Worm (Caenorhabditis elegans) whole organism, L2 larva: ENCODE data around the gene tag-321.

ENCODE experiments used
- C34F6.9 ChIP-seq: fragments of 150-350 bp; optimal IDR thresholded peaks from 2 replicates; lab custom pipeline; 2014; ENCODE audit warnings: missing biosample characterization, missing genetic modification characterization
- F13H6.1 ChIP-seq: sonication (generic microtip); optimal IDR thresholded peaks from 2 replicates; lab custom pipeline; 2016; ENCODE audit warnings: missing genetic modification characterization, missing compliant biosample characterization
- R02D3.7 ChIP-seq: fragments of 150-350 bp; optimal IDR thresholded peaks from 2 replicates; lab custom pipeline; 2014; ENCODE audit warnings: missing biosample characterization, missing genetic modification characterization
- Y55F3AM.14 ChIP-seq: fragments of 200-800 bp; sonication (Bioruptor generic); optimal IDR thresholded peaks from 2 replicates; lab custom pipeline; 2018; ENCODE audit warnings: mild to moderate bottlenecking, missing genetic modification characterization, missing compliant biosample characterization
- ZK546.5 ChIP-seq: sonication (generic microtip); optimal IDR thresholded peaks from 2 replicates; lab custom pipeline; 2017; ENCODE audit warnings: missing biosample characterization, missing genetic modification characterization
- alr-1 ChIP-seq: fragments of 150-350 bp; optimal IDR thresholded peaks from 2 replicates; lab custom pipeline; 2014; ENCODE audit warnings: missing biosample characterization, missing genetic modification characterization
- aly-2 ChIP-seq: fragments of 150-350 bp; optimal IDR thresholded peaks from 2 replicates; lab custom pipeline; 2014; ENCODE audit warnings: missing biosample characterization, missing genetic modification characterization
- ama-1 ChIP-seq: fragments of 150-350 bp; optimal IDR thresholded peaks from 2 replicates; lab custom pipeline; 2018; ENCODE audit warnings: inconsistent platforms
- ceh-16 ChIP-seq: fragments of 150-350 bp; optimal IDR thresholded peaks from 2 replicates; lab custom pipeline; 2014; ENCODE audit warnings: missing biosample characterization, missing genetic modification characterization
- crh-2 ChIP-seq: sonication (generic microtip); optimal IDR thresholded peaks from 2 replicates; lab custom pipeline; 2017; ENCODE audit warnings: missing biosample characterization, missing genetic modification characterization
- egl-27 ChIP-seq: sonication (generic microtip); optimal IDR thresholded peaks from 3 replicates; lab custom pipeline; 2017; ENCODE audit warnings: missing biosample characterization, missing genetic modification reagents, missing genetic modification characterization
- elt-1 ChIP-seq: fragments of 150-350 bp; optimal IDR thresholded peaks from 2 replicates; lab custom pipeline; 2014; ENCODE audit warnings: missing biosample characterization, missing genetic modification characterization
- elt-3 ChIP-seq: sonication (generic microtip); optimal IDR thresholded peaks from 2 replicates; lab custom pipeline; 2017; ENCODE audit warnings: missing biosample characterization, missing genetic modification characterization
- fos-1 ChIP-seq: fragments of 150-350 bp; optimal IDR thresholded peaks from 2 replicates; lab custom pipeline; 2014; ENCODE audit warnings: missing biosample characterization, missing genetic modification characterization
- lin-11 ChIP-seq: fragments of 150-350 bp; sonication (generic microtip); optimal IDR thresholded peaks from 2 replicates; lab custom pipeline; 2014; ENCODE audit warnings: missing biosample characterization, missing genetic modification characterization, inconsistent platforms, mixed read lengths
- lin-39 ChIP-seq: fragments of 150-350 bp; optimal IDR thresholded peaks from 2 replicates; lab custom pipeline; 2014; ENCODE audit warnings: missing biosample characterization, missing genetic modification reagents, missing genetic modification characterization
- lsy-2 ChIP-seq, 2 experiments: fragments of 150-350 bp in 1 of 2; sonication (generic microtip) in 1 of 2; optimal IDR thresholded peaks; 2 replicates each; lab custom pipeline; 2014 to 2017; ENCODE audit warnings: missing biosample characterization in 2 of 2, missing genetic modification characterization in 2 of 2
- mab-5 ChIP-seq: fragments of 150-350 bp; optimal IDR thresholded peaks from 2 replicates; lab custom pipeline; 2014; ENCODE audit warnings: missing biosample characterization, missing genetic modification characterization
- mbf-1 ChIP-seq: sonication (generic microtip); optimal IDR thresholded peaks from 2 replicates; lab custom pipeline; 2017; ENCODE audit warnings: missing biosample characterization, missing genetic modification characterization
- nhr-10 ChIP-seq: sonication (generic microtip); optimal IDR thresholded peaks from 2 replicates; lab custom pipeline; 2017; ENCODE audit warnings: missing biosample characterization, missing genetic modification characterization
- nhr-11 ChIP-seq: fragments of 150-350 bp; optimal IDR thresholded peaks from 2 replicates; lab custom pipeline; 2014; ENCODE audit warnings: missing biosample characterization, missing genetic modification characterization
- nhr-129 ChIP-seq: fragments of 150-350 bp; optimal IDR thresholded peaks from 2 replicates; lab custom pipeline; 2014; ENCODE audit warnings: missing biosample characterization, missing genetic modification characterization
- nhr-237 ChIP-seq: fragments of 150-350 bp; optimal IDR thresholded peaks from 2 replicates; lab custom pipeline; 2014; ENCODE audit warnings: missing biosample characterization, missing genetic modification characterization
- nhr-25 ChIP-seq: fragments of 150-350 bp; sonication (generic microtip); optimal IDR thresholded peaks from 3 replicates; lab custom pipeline; 2014; ENCODE audit warnings: missing biosample characterization, missing genetic modification characterization
- nhr-6 ChIP-seq: fragments of 150-350 bp; optimal IDR thresholded peaks from 2 replicates; lab custom pipeline; 2014; ENCODE audit warnings: missing biosample characterization, missing genetic modification characterization
- nhr-77 ChIP-seq: fragments of 150-350 bp; optimal IDR thresholded peaks from 2 replicates; lab custom pipeline; 2014; ENCODE audit warnings: missing biosample characterization, missing genetic modification characterization
- peb-1 ChIP-seq: fragments of 150-350 bp; optimal IDR thresholded peaks from 2 replicates; lab custom pipeline; 2014; ENCODE audit warnings: missing biosample characterization, missing genetic modification characterization
- sem-4 ChIP-seq: fragments of 150-350 bp; optimal IDR thresholded peaks from 2 replicates; lab custom pipeline; 2014; ENCODE audit warnings: missing biosample characterization, missing genetic modification reagents, missing genetic modification characterization
- skn-1 ChIP-seq: sonication (generic microtip); optimal IDR thresholded peaks from 2 replicates; lab custom pipeline; 2017; ENCODE audit warnings: missing biosample characterization, missing genetic modification characterization
- sma-3 ChIP-seq: sonication (generic microtip); optimal IDR thresholded peaks from 2 replicates; lab custom pipeline; 2016; ENCODE audit warnings: missing genetic modification reagents, missing genetic modification characterization, missing compliant biosample characterization
- sma-9 ChIP-seq, 2 experiments: fragments of 150-350 bp in 1 of 2; sonication (generic microtip) in 1 of 2; optimal IDR thresholded peaks; 2 replicates each; lab custom pipeline; 2014 to 2016; ENCODE audit warnings: missing genetic modification characterization in 2 of 2, mild to moderate bottlenecking in 1 of 2, missing biosample characterization in 1 of 2, missing compliant biosample characterization in 1 of 2, missing genetic modification reagents in 1 of 2, moderate library complexity in 1 of 2
- snpc-4 ChIP-seq: fragments of 150-350 bp; optimal IDR thresholded peaks from 2 replicates; lab custom pipeline; 2014; ENCODE audit warnings: missing biosample characterization, missing genetic modification characterization
- unc-55 ChIP-seq: fragments of 150-350 bp; sonication (generic microtip); optimal IDR thresholded peaks from 3 replicates; lab custom pipeline; 2014; ENCODE audit warnings: missing biosample characterization, missing genetic modification reagents, missing genetic modification characterization
- unc-62 ChIP-seq: fragments of 150-350 bp; optimal IDR thresholded peaks from 2 replicates; lab custom pipeline; 2014; ENCODE audit warnings: missing biosample characterization, missing genetic modification reagents, missing genetic modification characterization
- zag-1 ChIP-seq: fragments of 150-350 bp; optimal IDR thresholded peaks from 2 replicates; lab custom pipeline; 2014; ENCODE audit warnings: missing biosample characterization, missing genetic modification characterization
- ztf-1 ChIP-seq: fragments of 200-800 bp; sonication (Bioruptor generic); conservative IDR thresholded peaks from 2 replicates; pipeline ENCODE4 v1.3.6; 2022; ENCODE audit warnings: missing genetic modification characterization, missing compliant biosample characterization
- ztf-4 ChIP-seq: fragments of 150-350 bp; optimal IDR thresholded peaks from 2 replicates; lab custom pipeline; 2014; ENCODE audit warnings: missing biosample characterization, missing genetic modification characterization

The tag-321 gene

DNA sequence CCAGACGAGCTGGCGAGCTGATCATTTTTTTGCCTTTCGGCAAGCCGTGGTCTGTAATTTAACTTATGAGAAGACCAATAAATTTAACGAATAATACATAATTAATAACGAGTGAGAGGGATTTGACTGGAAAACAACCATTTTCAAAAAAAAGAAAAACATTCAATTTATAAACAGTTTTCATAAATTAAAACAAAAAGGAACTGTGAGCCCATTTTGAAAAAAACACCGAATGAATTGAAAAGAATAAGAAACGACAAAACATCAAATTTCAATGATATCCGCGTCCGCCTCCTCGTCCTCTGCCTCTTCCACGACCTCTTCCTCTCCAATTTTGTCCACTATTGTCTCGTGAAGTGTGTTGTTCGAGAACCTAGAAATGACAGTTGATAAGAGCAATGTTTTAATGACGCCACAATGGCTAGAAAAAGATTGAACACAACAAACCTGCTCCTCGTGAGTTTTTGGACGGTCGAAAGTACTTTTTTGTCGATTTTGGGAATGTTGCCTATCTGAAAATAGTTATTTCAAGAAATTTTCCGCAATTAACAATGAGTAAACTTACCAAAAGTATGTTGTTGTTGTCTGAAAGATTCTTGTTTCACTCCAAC, at the start of gene tag-321:
tag-321 (minus strand) TSS at position 51 of the 611 bp plus-strand sequence.
- TF ChIP-seq sma-9 (GFP tag; optimal IDR thresholded peaks at IDR 0.05; lab: Kevin White, UChicago) (peak; percentile 18), sma-9 (tag; optimal IDR thresholded peaks at IDR 0.05; lab: Kevin White, UChicago) (no peak), fos-1 (tag; lab: Kevin White, UChicago) (peak; percentile 26), nhr-77 (no peak)

DNA sequence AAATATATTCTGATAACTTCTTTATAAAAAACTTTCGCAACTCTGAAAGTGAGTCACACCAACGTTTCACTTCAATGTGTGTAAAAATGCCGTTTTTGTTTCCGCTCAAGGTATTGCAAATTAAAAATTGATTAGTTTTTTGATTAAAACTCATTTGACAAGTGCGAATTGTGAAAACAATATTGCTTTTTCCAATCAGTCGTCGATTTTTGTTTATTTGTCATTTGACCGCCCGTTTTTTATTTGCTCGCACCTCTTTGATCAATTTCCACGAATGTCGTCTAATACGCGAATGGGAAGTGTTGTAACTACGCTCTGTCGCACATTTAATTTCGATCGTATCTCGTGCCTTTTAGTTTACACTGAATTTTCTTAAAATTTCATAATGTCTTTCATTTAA, 46.5 kb upstream of the tag-321 start, which contains the start of gene mvb-12:
mvb-12 (plus strand) TSS at position 375 of the 400 bp plus-strand sequence.
- no peak for TF ChIP-seq mab-5 (tag; lab: Kevin White, UChicago)
- peak; percentile 43 for TF ChIP-seq C34F6.9 (tag; lab: Kevin White, UChicago)
- TF ChIP-seq unc-55 (GFP tag; lab: Kevin White, UChicago): peak; percentile 40
- no peak for TF ChIP-seq egl-27 (tag; lab: Kevin White, UChicago)
- no peak for TF ChIP-seq nhr-11 (tag; lab: Kevin White, UChicago)
- TF ChIP-seq ztf-1 (GFP tag; lab: Robert Waterston, UW): no peak
- peak; percentile 37 for TF ChIP-seq fos-1 (tag; lab: Kevin White, UChicago)
- peak; percentile 43 for TF ChIP-seq nhr-129 (tag; lab: Kevin White, UChicago)
- TF ChIP-seq lsy-2 (tag; optimal IDR thresholded peaks at IDR 0.05; lab: Kevin White, UChicago): peak in 1 of 2 experiments; percentile 54
- peak; percentile 21 for TF ChIP-seq crh-2 (tag; lab: Kevin White, UChicago)

DNA sequence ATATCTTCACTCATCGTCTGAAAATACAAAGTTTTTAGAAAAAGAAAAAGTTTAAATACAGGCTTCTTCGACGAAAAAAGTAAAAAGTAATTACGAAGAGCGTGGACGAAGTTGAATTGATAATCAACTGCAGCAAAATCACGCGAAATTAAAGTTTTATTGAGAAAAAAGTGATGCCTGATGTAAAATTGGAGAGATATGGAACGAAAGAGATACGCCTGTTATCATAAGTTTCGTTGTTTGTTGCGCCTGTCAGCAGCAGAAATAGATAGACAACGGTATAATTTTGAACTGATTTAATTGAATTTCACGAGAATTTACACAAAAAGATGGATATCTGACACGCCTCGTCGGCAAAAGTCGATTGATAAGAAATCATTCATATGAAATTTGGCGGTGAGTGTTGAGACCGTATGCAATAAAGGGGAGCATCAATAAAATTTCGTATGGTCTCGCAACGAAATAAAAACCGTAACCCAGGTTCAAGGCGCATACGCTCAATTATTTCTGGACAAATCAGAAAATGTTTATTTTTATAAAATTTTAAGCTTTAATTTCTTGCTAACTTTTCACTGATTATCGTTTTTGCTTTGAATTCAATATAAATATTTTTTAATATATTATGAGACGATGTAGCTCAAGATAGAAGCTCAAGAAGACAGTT, 45.8 kb upstream of the tag-321 start, which contains the start of gene C06A6.4:
C06A6.4 (minus strand) TSS at position 24 of the 664 bp plus-strand sequence.
- TF ChIP-seq fos-1 (tag; lab: Kevin White, UChicago): peak; percentile 14
- TF ChIP-seq skn-1 (tag; lab: Kevin White, UChicago): no peak
- no peak for TF ChIP-seq unc-62 (GFP tag; lab: Kevin White, UChicago)

DNA sequence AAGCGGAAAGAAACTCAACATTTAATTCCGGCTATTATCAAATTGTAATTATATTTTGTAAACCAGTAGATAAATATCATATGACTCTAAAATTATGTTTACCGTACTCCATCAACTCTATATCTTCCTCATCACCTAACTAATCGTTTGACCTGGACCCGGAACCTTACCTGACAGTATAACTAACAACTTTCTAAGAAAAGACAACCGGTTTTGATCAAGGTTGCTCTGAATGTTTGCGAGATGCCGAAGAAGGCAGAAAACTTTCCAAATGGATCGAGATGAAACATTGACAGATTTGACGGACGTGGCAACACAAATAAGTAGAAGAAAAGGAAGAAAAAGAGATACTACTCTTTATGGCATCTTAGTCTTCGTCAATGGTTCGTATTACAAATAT, 41.0 kb upstream of the tag-321 start:
- TF ChIP-seq alr-1 (tag; lab: Kevin White, UChicago) (no peak), nhr-6 (tag; lab: Kevin White, UChicago) (no peak), nhr-25 (peak; percentile 54), egl-27 (tag; lab: Kevin White, UChicago) (peak; percentile 7)

DNA sequence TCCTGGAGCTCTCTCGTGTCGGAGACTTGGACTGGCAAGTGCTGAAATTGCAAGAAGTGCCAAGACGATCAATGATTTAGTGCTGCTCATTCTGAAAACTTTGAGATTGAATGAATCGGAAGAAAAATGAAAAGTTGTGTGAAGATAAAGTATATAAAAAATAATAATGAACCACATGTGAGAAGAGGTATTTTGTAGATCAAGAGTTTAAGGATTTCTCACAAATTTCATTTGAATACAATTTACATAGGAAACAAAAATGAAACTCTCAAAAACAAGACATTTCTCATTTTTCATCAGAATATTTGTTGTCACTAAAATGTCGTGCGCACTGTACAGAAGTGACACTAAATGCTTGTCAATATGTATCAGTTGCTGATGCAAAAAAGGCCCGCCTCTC, 38.9 kb upstream of the tag-321 start, which contains the start of gene T14A8.2:
T14A8.2 (minus strand) TSS at position 101 of the 400 bp plus-strand sequence.
- TF ChIP-seq R02D3.7 (tag; lab: Kevin White, UChicago) (no peak), snpc-4 (tag; lab: Kevin White, UChicago) (no peak), mab-5 (tag; lab: Kevin White, UChicago) (no peak), nhr-237 (tag; lab: Kevin White, UChicago) (no peak), lsy-2 (tag; optimal IDR thresholded peaks at IDR 0.05; lab: Kevin White, UChicago) (no peak), peb-1 (tag; lab: Kevin White, UChicago) (no peak), alr-1 (tag; lab: Kevin White, UChicago) (no peak), nhr-10 (tag; lab: Kevin White, UChicago) (no peak)

- TF ChIP-seq elt-1 (tag; lab: Kevin White, UChicago): no peak
- no peak for TF ChIP-seq Y55F3AM.14 (GFP tag; lab: Kevin White, UChicago)
- no peak for TF ChIP-seq lin-39
- no peak for TF ChIP-seq nhr-11 (tag; lab: Kevin White, UChicago)
- TF ChIP-seq nhr-10 (tag; lab: Kevin White, UChicago): no peak
- TF ChIP-seq nhr-25: no peak
- no peak for TF ChIP-seq ZK546.5 (tag; lab: Kevin White, UChicago)
- peak; percentile 54 for TF ChIP-seq lin-11 (tag; lab: Kevin White, UChicago)
- TF ChIP-seq nhr-129 (tag; lab: Kevin White, UChicago): peak; percentile 84
- TF ChIP-seq ztf-4 (tag; lab: Kevin White, UChicago): no peak
- TF ChIP-seq nhr-237 (tag; lab: Kevin White, UChicago): no peak
- peak; percentile 45 for TF ChIP-seq mab-5 (tag; lab: Kevin White, UChicago)
- no peak for TF ChIP-seq ceh-16 (tag; lab: Kevin White, UChicago)
- TF ChIP-seq R02D3.7 (tag; lab: Kevin White, UChicago): no peak
- peak; percentile 36 for TF ChIP-seq snpc-4 (tag; lab: Kevin White, UChicago)
- TF ChIP-seq zag-1: peak; percentile 75
- no peak for TF ChIP-seq ama-1 (lab: Kevin White, UChicago)
- TF ChIP-seq alr-1 (tag; lab: Kevin White, UChicago): no peak
- peak; percentile 71 for TF ChIP-seq sem-4 (tag; lab: Kevin White, UChicago)
- TF ChIP-seq unc-62 (GFP tag; lab: Kevin White, UChicago): no peak
- no peak for TF ChIP-seq mbf-1 (tag; lab: Kevin White, UChicago)
- peak; percentile 93 for TF ChIP-seq C34F6.9 (tag; lab: Kevin White, UChicago)
- peak; percentile 84 for TF ChIP-seq F13H6.1 (tag; lab: Kevin White, UChicago)
- peak; percentile 42 for TF ChIP-seq egl-27 (tag; lab: Kevin White, UChicago)
- no peak for TF ChIP-seq sma-3 (GFP tag; lab: Kevin White, UChicago)
- peak; percentile 38 for TF ChIP-seq fos-1 (tag; lab: Kevin White, UChicago)
- TF ChIP-seq peb-1 (tag; lab: Kevin White, UChicago): no peak
- TF ChIP-seq elt-3 (tag; lab: Kevin White, UChicago): no peak
- TF ChIP-seq aly-2 (tag; lab: Kevin White, UChicago): no peak
- TF ChIP-seq nhr-77: no peak
Measured at ce11 chrIV:7817852-7818251, 34.2 kb upstream of the tag-321 start, which contains the start of gene ric-3. Gene ric-3 (plus strand): TSS chrIV:7818251.
